Worm (Caenorhabditis elegans) whole organism, L1 larva: ENCODE results near the gene F13D12.8.

Experiments
- C04F5.9 ChIP-seq: sonication (generic microtip); optimal IDR thresholded peaks from 2 replicates; lab custom pipeline; 2016; ENCODE audit warnings: missing genetic modification characterization, missing compliant biosample characterization
- C16A3.4 ChIP-seq: fragments of 150-350 bp; optimal IDR thresholded peaks from 2 replicates; lab custom pipeline; 2014; ENCODE audit warnings: missing biosample characterization, missing genetic modification characterization
- C34B4.2 ChIP-seq: sonication (generic microtip); optimal IDR thresholded peaks from 2 replicates; lab custom pipeline; 2017; ENCODE audit warnings: mild to moderate bottlenecking, missing genetic modification characterization, missing compliant biosample characterization
- aha-1 ChIP-seq: fragments of 150-350 bp; optimal IDR thresholded peaks from 2 replicates; lab custom pipeline; 2014; ENCODE audit warnings: missing biosample characterization, missing genetic modification characterization
- ama-1 ChIP-seq: fragments of 150-350 bp; optimal IDR thresholded peaks from 2 replicates; lab custom pipeline; 2014
- blmp-1 ChIP-seq: fragments of 150-350 bp; optimal IDR thresholded peaks from 2 replicates; lab custom pipeline; 2014; ENCODE audit warnings: missing biosample characterization, missing genetic modification characterization
- ceh-63 ChIP-seq: fragments of 200-800 bp; sonication (Bioruptor generic); optimal IDR thresholded peaks from 2 replicates; lab custom pipeline; 2018; ENCODE audit warnings: mild to moderate bottlenecking, missing genetic modification characterization, missing compliant biosample characterization
- ceh-82 ChIP-seq, 3 experiments: fragments of 150-350 bp in 1 of 3; sonication (generic microtip) in 2 of 3; optimal IDR thresholded peaks; 2 replicates each; lab custom pipeline; 2014 to 2017; ENCODE audit warnings: missing biosample characterization in 3 of 3, missing genetic modification characterization in 3 of 3
- ceh-90 ChIP-seq: sonication (generic microtip); optimal IDR thresholded peaks from 2 replicates; lab custom pipeline; 2016; ENCODE audit warnings: missing genetic modification characterization, missing compliant biosample characterization
- dsc-1 ChIP-seq: sonication (generic microtip); optimal IDR thresholded peaks from 2 replicates; lab custom pipeline; 2016; ENCODE audit warnings: mild to moderate bottlenecking, missing genetic modification characterization, missing compliant biosample characterization
- efl-1 ChIP-seq, 4 experiments: fragments of 150-350 bp; optimal IDR thresholded peaks in 3 of 4; peaks in 1 of 4; 1 replicate in 1 of 4; 2 replicates in 3 of 4; lab custom pipeline; 2014; ENCODE audit warnings: missing biosample characterization in 2 of 4, missing genetic modification characterization in 2 of 4, missing genetic modification reagents in 2 of 4
- efl-3 ChIP-seq: fragments of 200-800 bp; sonication (Bioruptor generic); optimal IDR thresholded peaks from 2 replicates; lab custom pipeline; 2018; ENCODE audit warnings: mild to moderate bottlenecking, missing genetic modification characterization, missing compliant biosample characterization
- egl-13 ChIP-seq: sonication (generic microtip); optimal IDR thresholded peaks from 2 replicates; lab custom pipeline; 2016; ENCODE audit warnings: missing genotype, missing genetic modification reagents, missing genetic modification characterization, missing compliant biosample characterization
- egl-27 ChIP-seq, 2 experiments: fragments of 150-350 bp in 1 of 2; sonication (generic microtip); optimal IDR thresholded peaks; 3 replicates each; lab custom pipeline; 2017 to 2018; ENCODE audit warnings: missing biosample characterization in 2 of 2, missing genetic modification characterization in 2 of 2, missing genetic modification reagents in 2 of 2
- ets-5 ChIP-seq: fragments of 200-800 bp; sonication (Bioruptor generic); IDR thresholded peaks from 2 replicates; pipeline ENCODE4 v1.3.6; 2022; ENCODE audit warnings: missing genetic modification characterization, missing compliant biosample characterization
- fkh-10 ChIP-seq: sonication (generic microtip); optimal IDR thresholded peaks from 2 replicates; lab custom pipeline; 2017; ENCODE audit warnings: missing biosample characterization, missing genetic modification reagents, missing genetic modification characterization
- grh-1 ChIP-seq: fragments of 200-800 bp; sonication (Bioruptor generic); IDR thresholded peaks from 2 replicates; pipeline ENCODE4 v1.3.6; 2022; ENCODE audit warnings: missing genetic modification reagents, missing genetic modification characterization, missing compliant biosample characterization
- hlh-17 ChIP-seq: fragments of 200-800 bp; sonication (Bioruptor generic); optimal IDR thresholded peaks from 2 replicates; lab custom pipeline; 2018; ENCODE audit warnings: missing genetic modification characterization, mild to moderate bottlenecking, missing compliant biosample characterization, moderate library complexity, borderline replicate concordance
- irx-1 ChIP-seq: sonication (generic microtip); optimal IDR thresholded peaks from 2 replicates; lab custom pipeline; 2016; ENCODE audit warnings: missing genetic modification characterization, missing compliant biosample characterization
- jun-1 ChIP-seq: fragments of 150-350 bp; optimal IDR thresholded peaks from 2 replicates; lab custom pipeline; 2014; ENCODE audit warnings: missing biosample characterization, missing genetic modification reagents, missing genetic modification characterization
- lin-13 ChIP-seq: fragments of 150-350 bp; optimal IDR thresholded peaks from 2 replicates; lab custom pipeline; 2014; ENCODE audit warnings: missing biosample characterization, missing genetic modification reagents, missing genetic modification characterization
- lin-14 ChIP-seq: fragments of 200-800 bp; sonication (Bioruptor generic); optimal IDR thresholded peaks from 2 replicates; lab custom pipeline; 2018; ENCODE audit warnings: mild to moderate bottlenecking, missing genetic modification characterization, moderate library complexity, missing compliant biosample characterization
- lin-15B ChIP-seq: fragments of 150-350 bp; sonication (generic microtip); optimal IDR thresholded peaks from 3 replicates; lab custom pipeline; 2014; ENCODE audit warnings: missing biosample characterization, missing genetic modification characterization
- lin-35 ChIP-seq, 2 experiments: fragments of 150-350 bp; optimal IDR thresholded peaks; 2 replicates each; lab custom pipeline; 2014; ENCODE audit warnings: missing biosample characterization in 2 of 2, missing genetic modification characterization in 2 of 2, missing genetic modification reagents in 2 of 2
- lin-39 ChIP-seq: fragments of 150-350 bp; optimal IDR thresholded peaks from 2 replicates; lab custom pipeline; 2014; ENCODE audit warnings: missing biosample characterization, missing genetic modification reagents, missing genetic modification characterization
- lsy-2 ChIP-seq, 2 experiments: fragments of 150-350 bp; optimal IDR thresholded peaks; 2 replicates each; lab custom pipeline; 2014; ENCODE audit warnings: missing biosample characterization in 2 of 2, missing genetic modification characterization in 2 of 2
- mdl-1 ChIP-seq, 2 experiments: fragments of 150-350 bp; optimal IDR thresholded peaks; 2 replicates each; lab custom pipeline; 2014 to 2017; ENCODE audit warnings: missing biosample characterization in 2 of 2, missing genetic modification characterization in 2 of 2, inconsistent platforms in 1 of 2
- nhr-11 ChIP-seq: fragments of 150-350 bp; optimal IDR thresholded peaks from 2 replicates; lab custom pipeline; 2014; ENCODE audit warnings: missing biosample characterization, missing genetic modification characterization
- nhr-12 ChIP-seq: sonication (generic microtip); optimal IDR thresholded peaks from 2 replicates; lab custom pipeline; 2017; ENCODE audit warnings: missing biosample characterization, missing genetic modification characterization
- nhr-19 ChIP-seq: fragments of 200-800 bp; sonication (Bioruptor generic); conservative IDR thresholded peaks from 2 replicates; pipeline ENCODE4 v1.3.6; 2022; ENCODE audit warnings: missing genetic modification characterization, missing compliant biosample characterization
- nhr-20 ChIP-seq: sonication (generic microtip); optimal IDR thresholded peaks from 2 replicates; lab custom pipeline; 2016; ENCODE audit warnings: mild to moderate bottlenecking, missing genetic modification characterization, missing compliant biosample characterization
- nhr-237 ChIP-seq: fragments of 150-350 bp; optimal IDR thresholded peaks from 2 replicates; lab custom pipeline; 2014; ENCODE audit warnings: missing biosample characterization, missing genetic modification characterization
- nhr-28 ChIP-seq: fragments of 150-350 bp; optimal IDR thresholded peaks from 2 replicates; lab custom pipeline; 2014; ENCODE audit warnings: missing biosample characterization, missing genetic modification characterization
- nhr-47 ChIP-seq: sonication (generic microtip); optimal IDR thresholded peaks from 2 replicates; lab custom pipeline; 2016; ENCODE audit warnings: mild to moderate bottlenecking, missing genetic modification characterization, moderate library complexity, missing compliant biosample characterization
- nhr-71 ChIP-seq: sonication (generic microtip); optimal IDR thresholded peaks from 2 replicates; lab custom pipeline; 2016; ENCODE audit warnings: mild to moderate bottlenecking, missing genetic modification characterization, moderate library complexity, missing compliant biosample characterization
- nhr-76 ChIP-seq: sonication (generic microtip); optimal IDR thresholded peaks from 2 replicates; lab custom pipeline; 2017; ENCODE audit warnings: missing biosample characterization, missing genetic modification characterization
- nhr-84 ChIP-seq: sonication (generic microtip); optimal IDR thresholded peaks from 2 replicates; lab custom pipeline; 2017; ENCODE audit warnings: missing biosample characterization, missing genetic modification characterization
- nhr-90 ChIP-seq: sonication (generic microtip); optimal IDR thresholded peaks from 2 replicates; lab custom pipeline; 2016; ENCODE audit warnings: mild to moderate bottlenecking, missing genetic modification characterization, missing compliant biosample characterization; ENCODE audit not compliant: poor library complexity
- pag-3 ChIP-seq: sonication (generic microtip); optimal IDR thresholded peaks from 2 replicates; lab custom pipeline; 2017; ENCODE audit warnings: missing genetic modification characterization, mild to moderate bottlenecking, missing compliant biosample characterization, antibody characterized with exemption, borderline replicate concordance; ENCODE audit not compliant: insufficient read depth
- pax-3 ChIP-seq: fragments of 200-800 bp; sonication (Bioruptor generic); optimal IDR thresholded peaks from 2 replicates; lab custom pipeline; 2018; ENCODE audit warnings: mild to moderate bottlenecking, missing genetic modification characterization, moderate library complexity, missing compliant biosample characterization
- rnt-1 ChIP-seq: sonication (generic microtip); optimal IDR thresholded peaks from 2 replicates; lab custom pipeline; 2016; ENCODE audit warnings: mild to moderate bottlenecking, missing genetic modification characterization, moderate library complexity, missing compliant biosample characterization
- skn-1 ChIP-seq: fragments of 150-350 bp; optimal IDR thresholded peaks from 2 replicates; lab custom pipeline; 2014; ENCODE audit warnings: missing biosample characterization, missing genetic modification characterization
- snpc-4 ChIP-seq: fragments of 150-350 bp; optimal IDR thresholded peaks from 2 replicates; lab custom pipeline; 2014; ENCODE audit warnings: missing biosample characterization, missing genetic modification characterization
- sox-4 ChIP-seq: sonication (generic microtip); optimal IDR thresholded peaks from 2 replicates; lab custom pipeline; 2016; ENCODE audit warnings: missing genetic modification characterization, missing compliant biosample characterization
- sup-37 ChIP-seq: fragments of 200-800 bp; sonication (Bioruptor generic); optimal IDR thresholded peaks from 2 replicates; lab custom pipeline; 2018; ENCODE audit warnings: mild to moderate bottlenecking, missing genetic modification characterization, missing compliant biosample characterization
- swsn-7 ChIP-seq: sonication (generic microtip); optimal IDR thresholded peaks from 2 replicates; lab custom pipeline; 2016; ENCODE audit warnings: missing genetic modification characterization, missing compliant biosample characterization
- tbx-2 ChIP-seq: sonication (generic microtip); optimal IDR thresholded peaks from 2 replicates; lab custom pipeline; 2016; ENCODE audit warnings: missing genetic modification characterization, missing compliant biosample characterization
- unc-130 ChIP-seq: fragments of 150-350 bp; optimal IDR thresholded peaks from 2 replicates; lab custom pipeline; 2017; ENCODE audit warnings: missing biosample characterization, missing genetic modification characterization, inconsistent platforms
- unc-86 ChIP-seq: sonication (generic microtip); optimal IDR thresholded peaks from 2 replicates; lab custom pipeline; 2016; ENCODE audit warnings: missing genetic modification characterization, missing compliant biosample characterization
- zag-1 ChIP-seq: fragments of 150-350 bp; optimal IDR thresholded peaks from 2 replicates; lab custom pipeline; 2014; ENCODE audit warnings: missing biosample characterization, missing genetic modification characterization
- ztf-11 ChIP-seq, 2 experiments: sonication (generic microtip); optimal IDR thresholded peaks; 2 replicates each; lab custom pipeline; 2016 to 2017; ENCODE audit warnings: missing genetic modification characterization in 2 of 2, missing biosample characterization in 1 of 2, missing compliant biosample characterization in 1 of 2

The F13D12.8 gene

ce11 chrII:11749490-11750172 lies 17.2 kb upstream of the F13D12.8 start (continued):
- no peak for TF ChIP-seq nhr-237 (tag; lab: Kevin White, UChicago)
- peak; percentile 38 for TF ChIP-seq blmp-1 (tag; lab: Kevin White, UChicago)
- TF ChIP-seq efl-1 (optimal IDR thresholded peaks at IDR 0.05; lab: Kevin White, UChicago): peak; percentile 64 to 80
- TF ChIP-seq efl-1 (GFP tag; optimal IDR thresholded peaks at IDR 0.05 in 1 of 2; lab: Kevin White, UChicago): peak; percentile 8 to 94
- peak; percentile 30 for TF ChIP-seq sox-4 (tag; lab: Kevin White, UChicago)
- no peak for TF ChIP-seq zag-1 (tag; lab: Kevin White, UChicago)
- TF ChIP-seq C16A3.4 (tag; lab: Kevin White, UChicago): peak; percentile 75
- TF ChIP-seq nhr-19 (GFP tag; lab: Robert Waterston, UW): peak; percentile 67; the same call in 1 of the 2 replicates
- peak; percentile 54 to 59 for TF ChIP-seq lin-35 (GFP tag; optimal IDR thresholded peaks at IDR 0.05; lab: Kevin White, UChicago)
- TF ChIP-seq lin-13 (GFP tag; lab: Kevin White, UChicago): peak; percentile 59
- TF ChIP-seq nhr-11: no peak
- TF ChIP-seq mdl-1 (tag; optimal IDR thresholded peaks at IDR 0.05; lab: Kevin White, UChicago): peak in 1 of 2 experiments; percentile 54
- TF ChIP-seq jun-1 (tag; lab: Kevin White, UChicago): peak; percentile 69
- peak in 1 of 2 experiments; percentile 78 for TF ChIP-seq ztf-11 (tag; optimal IDR thresholded peaks at IDR 0.05; lab: Kevin White, UChicago)
- peak; percentile 93 for TF ChIP-seq unc-86 (tag; lab: Kevin White, UChicago)
- no peak for TF ChIP-seq nhr-84 (tag; lab: Kevin White, UChicago)
- TF ChIP-seq egl-13 (tag; lab: Kevin White, UChicago): peak; percentile 78
- no peak for TF ChIP-seq ets-5 (GFP tag; lab: Robert Waterston, UW)
- peak; percentile 69 for TF ChIP-seq skn-1
- peak; percentile 54 to 80 (median 73) for TF ChIP-seq ceh-82 (tag; optimal IDR thresholded peaks at IDR 0.05; lab: Kevin White, UChicago)
- TF ChIP-seq nhr-20 (tag; lab: Kevin White, UChicago): peak; percentile 82
- TF ChIP-seq irx-1: peak; percentile 86
- no peak for TF ChIP-seq nhr-28 (tag; lab: Kevin White, UChicago)
- TF ChIP-seq egl-27 (tag; optimal IDR thresholded peaks at IDR 0.05; lab: Kevin White, UChicago): peak; percentile 49 to 64
- TF ChIP-seq unc-130 (tag; lab: Kevin White, UChicago): peak; percentile 51
- no peak for TF ChIP-seq ceh-90 (tag; lab: Kevin White, UChicago)
- TF ChIP-seq lin-15B (tag; lab: Kevin White, UChicago): peak; percentile 38
- peak; percentile 70 for TF ChIP-seq dsc-1
- no peak for TF ChIP-seq C34B4.2
- peak; percentile 29 for TF ChIP-seq nhr-76
- TF ChIP-seq nhr-47 (tag; lab: Kevin White, UChicago): peak; percentile 90
- no peak for TF ChIP-seq aha-1
- TF ChIP-seq lsy-2 (tag; optimal IDR thresholded peaks at IDR 0.05; lab: Kevin White, UChicago): peak; percentile 73 to 80
- TF ChIP-seq grh-1 (GFP tag; lab: Robert Waterston, UW): no peak
- TF ChIP-seq pag-3 (tag; lab: Kevin White, UChicago): no peak
- peak; percentile 86 for TF ChIP-seq tbx-2
- peak; percentile 59 for TF ChIP-seq pax-3
- peak; percentile 95 for TF ChIP-seq lin-14 (GFP tag; lab: Kevin White, UChicago)
- peak; percentile 94 for TF ChIP-seq swsn-7 (tag; lab: Kevin White, UChicago)
- TF ChIP-seq ama-1: peak; percentile 39
- TF ChIP-seq nhr-90 (tag; lab: Kevin White, UChicago): peak; percentile 56
- TF ChIP-seq snpc-4 (tag; lab: Kevin White, UChicago): peak; percentile 53
- TF ChIP-seq sup-37 (GFP tag; lab: Kevin White, UChicago): no peak
- peak; percentile 45 for TF ChIP-seq rnt-1 (tag; lab: Kevin White, UChicago)
- TF ChIP-seq hlh-17 (GFP tag; lab: Kevin White, UChicago): no peak
- TF ChIP-seq C04F5.9 (tag; lab: Kevin White, UChicago): no peak
- no peak for TF ChIP-seq nhr-12
- TF ChIP-seq fkh-10 (GFP tag; lab: Kevin White, UChicago): peak; percentile 55
- TF ChIP-seq nhr-71: peak; percentile 96
- TF ChIP-seq lin-39 (tag; lab: Kevin White, UChicago): peak; percentile 8
- TF ChIP-seq ceh-63 (GFP tag; lab: Kevin White, UChicago): no peak
- TF ChIP-seq efl-3 (GFP tag; lab: Kevin White, UChicago): no peak
